Fruit fly (Drosophila melanogaster) whole organism, embryonic: ENCODE data around the gene CG4133.

Experiments used
- Aef1 ChIP-seq: fragments of 200-800 bp; sonication (Bioruptor generic); IDR thresholded peaks from 3 replicates; pipeline ENCODE4 v1.3.6; 2022; ENCODE audit warnings: missing biosample characterization, missing genetic modification characterization
- Antp ChIP-seq: fragments of 200-800 bp; sonication (Bioruptor generic); optimal IDR thresholded peaks from 3 replicates; lab custom pipeline; 2016; ENCODE audit warnings: missing biosample characterization, missing genetic modification characterization
- Atf-2 ChIP-seq: fragments of 200-800 bp; sonication (Bioruptor generic); optimal IDR thresholded peaks from 2 replicates; lab custom pipeline; 2016; ENCODE audit warnings: missing biosample characterization, missing genetic modification characterization
- CG11247 ChIP-seq: fragments of 200-800 bp; sonication (Bioruptor generic); IDR thresholded peaks from 2 replicates; pipeline ENCODE4 v1.3.6; 2022; ENCODE audit warnings: missing biosample characterization, missing genetic modification characterization
- CG13894 ChIP-seq: fragments of 200-800 bp; sonication (Bioruptor generic); optimal IDR thresholded peaks from 3 replicates; lab custom pipeline; 2018; ENCODE audit warnings: missing biosample characterization, mild to moderate bottlenecking, missing genetic modification characterization, moderate library complexity
- CG32772 ChIP-seq: fragments of 200-800 bp; sonication (Bioruptor generic); IDR thresholded peaks from 2 replicates; pipeline ENCODE4 v1.3.6; 2022; ENCODE audit warnings: missing biosample characterization, missing genetic modification characterization
- CG3407 ChIP-seq: fragments of 200-800 bp; sonication (Bioruptor generic); optimal IDR thresholded peaks from 2 replicates; lab custom pipeline; 2018; ENCODE audit warnings: missing biosample characterization, mild to moderate bottlenecking, missing genetic modification characterization
- CG3726 ChIP-seq: fragments of 200-800 bp; sonication (Bioruptor generic); IDR thresholded peaks from 3 replicates; pipeline ENCODE4, ENCODE4 v1.3.6; 2022; ENCODE audit warnings: missing biosample characterization, missing genetic modification characterization
- CG4282 ChIP-seq: fragments of 200-800 bp; sonication (Bioruptor generic); optimal IDR thresholded peaks from 2 replicates; lab custom pipeline; 2016; ENCODE audit warnings: missing biosample characterization, missing genetic modification characterization
- CG6791 ChIP-seq: fragments of 200-800 bp; sonication (Bioruptor generic); IDR thresholded peaks from 3 replicates; pipeline ENCODE4 v1.3.6; 2022; ENCODE audit warnings: missing biosample characterization, missing genetic modification characterization; ENCODE audit not compliant: partially characterized antibody
- CG7372 ChIP-seq: fragments of 200-800 bp; sonication (Bioruptor generic); IDR thresholded peaks from 2 replicates; pipeline ENCODE4 v1.3.6; 2022; ENCODE audit warnings: missing biosample characterization, missing genetic modification characterization
- CG7987 ChIP-seq: fragments of 200-800 bp; sonication (Bioruptor generic); optimal IDR thresholded peaks from 2 replicates; lab custom pipeline; 2018; ENCODE audit warnings: missing biosample characterization, mild to moderate bottlenecking, missing genetic modification characterization, moderate library complexity
- Ets65A ChIP-seq: fragments of 200-800 bp; sonication (Bioruptor generic); peaks from one replicate; lab custom pipeline; 2016; ENCODE audit warnings: missing biosample characterization, missing genetic modification characterization
- HLH54F ChIP-seq: fragments of 200-800 bp; sonication (Bioruptor generic); optimal IDR thresholded peaks from 3 replicates; lab custom pipeline; 2016; ENCODE audit warnings: missing biosample characterization, missing genetic modification characterization
- Nf-YA ChIP-seq: fragments of 200-800 bp; sonication (Bioruptor generic); IDR thresholded peaks from 2 replicates; pipeline ENCODE4 v1.3.6; 2022; ENCODE audit warnings: missing biosample characterization, missing genetic modification characterization
- Nf-YB ChIP-seq: fragments of 200-800 bp; sonication (Bioruptor generic); optimal IDR thresholded peaks from 3 replicates; lab custom pipeline; 2019; ENCODE audit warnings: missing biosample characterization, mild to moderate bottlenecking, missing genetic modification characterization, moderate library complexity
- Nf-YC ChIP-seq: fragments of 200-800 bp; optimal IDR thresholded peaks from 3 replicates; lab custom pipeline; 2019; ENCODE audit warnings: missing biosample characterization, mild to moderate bottlenecking, missing genetic modification characterization, moderate library complexity
- abd-A ChIP-seq: fragments of 200-800 bp; sonication (Bioruptor generic); optimal IDR thresholded peaks from 3 replicates; lab custom pipeline; 2019; ENCODE audit warnings: missing biosample characterization, mild to moderate bottlenecking, missing genetic modification characterization, moderate library complexity
- az2 ChIP-seq: fragments of 200-800 bp; sonication (Bioruptor generic); optimal IDR thresholded peaks from 3 replicates; lab custom pipeline; 2016; ENCODE audit warnings: missing biosample characterization, missing genetic modification characterization
- cg ChIP-seq: fragments of 200-800 bp; sonication (Bioruptor generic); optimal IDR thresholded peaks from 3 replicates; lab custom pipeline; 2019; ENCODE audit warnings: missing biosample characterization, mild to moderate bottlenecking, missing genetic modification characterization, moderate library complexity
- chinmo ChIP-seq: fragments of 200-800 bp; sonication (Bioruptor generic); IDR thresholded peaks from 4 replicates; pipeline ENCODE4 v1.3.6; 2022; ENCODE audit warnings: missing biosample characterization, missing genetic modification characterization; ENCODE audit not compliant: partially characterized antibody
- crol ChIP-seq: fragments of 200-800 bp; sonication (Bioruptor generic); IDR thresholded peaks from 2 replicates; pipeline ENCODE4 v1.3.6; 2022; ENCODE audit warnings: missing biosample characterization, missing genetic modification characterization
- grn ChIP-seq: fragments of 200-800 bp; sonication (Bioruptor generic); optimal IDR thresholded peaks from 3 replicates; lab custom pipeline; 2017; ENCODE audit warnings: missing biosample characterization, missing genetic modification characterization
- her ChIP-seq: fragments of 200-800 bp; sonication (Bioruptor generic); optimal IDR thresholded peaks from 2 replicates; lab custom pipeline; 2016; ENCODE audit warnings: missing biosample characterization, missing genetic modification characterization
- pzg ChIP-seq: fragments of 200-800 bp; sonication (Bioruptor generic); optimal IDR thresholded peaks from 3 replicates; lab custom pipeline; 2018; ENCODE audit warnings: missing biosample characterization, mild to moderate bottlenecking, missing genetic modification characterization, moderate library complexity
- slou ChIP-seq: fragments of 200-800 bp; sonication (Bioruptor generic); optimal IDR thresholded peaks from 3 replicates; lab custom pipeline; 2016; ENCODE audit warnings: missing biosample characterization, missing genetic modification characterization
- sr ChIP-seq: fragments of 200-800 bp; sonication (Bioruptor generic); IDR thresholded peaks from 3 replicates; pipeline ENCODE4 v1.3.6; 2022; ENCODE audit warnings: missing biosample characterization, missing genetic modification characterization
- tup ChIP-seq: fragments of 200-800 bp; sonication (Bioruptor generic); optimal IDR thresholded peaks from 2 replicates; lab custom pipeline; 2016; ENCODE audit warnings: missing biosample characterization, mild to moderate bottlenecking, missing genetic modification characterization, moderate library complexity

Gene CG4133

DNA sequence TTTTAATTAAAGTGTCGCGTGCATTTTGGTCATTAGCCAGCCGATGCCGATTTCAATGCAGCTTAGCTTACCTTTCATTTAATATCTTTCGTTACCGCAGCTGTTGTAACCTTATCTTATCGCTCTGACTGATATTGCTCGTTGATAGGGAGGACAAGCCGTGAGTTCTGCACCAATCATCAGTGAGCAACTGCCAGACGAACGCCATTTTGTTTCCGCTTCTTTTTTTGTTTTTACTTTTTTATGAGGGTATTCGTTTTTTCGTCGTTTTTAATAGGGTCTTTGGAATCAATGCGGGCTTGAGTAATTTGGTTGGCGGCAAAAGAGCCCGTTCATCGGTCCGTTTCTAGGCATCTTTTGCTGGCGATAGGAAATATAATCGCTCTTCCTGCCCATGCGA is 49.7 kb downstream of the CG4133 start (continued):
- TF ChIP-seq HLH54F (GFP tag; lab: Kevin White, UChicago) (no peak), Nf-YC (peak; percentile 92), az2 (no peak), slou (GFP tag; lab: Kevin White, UChicago) (no peak), Ets65A (peak; percentile 7), tup (no peak), Antp (GFP tag; lab: Kevin White, UChicago) (no peak), CG3407 (GFP tag; lab: Kevin White, UChicago) (no peak)

DNA sequence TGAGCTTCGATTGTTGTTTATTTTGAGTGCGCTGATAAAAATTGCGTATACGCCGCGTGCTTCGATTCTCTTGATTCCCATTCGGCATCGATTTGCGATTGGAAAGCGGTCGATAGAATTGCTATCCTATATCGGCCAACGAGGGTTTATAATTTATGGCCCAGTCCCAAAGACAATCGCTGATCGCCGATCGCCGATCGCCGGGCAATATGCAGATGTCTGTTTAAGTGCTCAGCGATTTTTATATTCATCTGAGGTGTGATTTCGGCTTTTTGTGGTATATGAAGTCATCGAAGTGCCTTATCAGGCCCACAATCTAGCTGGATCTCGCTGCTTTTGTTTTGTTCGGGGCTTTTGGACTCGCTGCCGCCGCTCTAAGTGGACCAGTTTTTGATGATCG is 51.1 kb downstream of the CG4133 start:
- TF ChIP-seq chinmo (GFP tag; lab: Robert Waterston, UW) (0 out of 4 replicates have a peak, but pooled peaks have one; percentile 36), grn (GFP tag; lab: Kevin White, UChicago) (peak; percentile 72), CG13894 (tag; lab: Kevin White, UChicago) (peak; percentile 80), Atf-2 (GFP tag; lab: Kevin White, UChicago) (no peak), Aef1 (no peak), CG7372 (peak; percentile 46; the same call in 1 of the 2 replicates), abd-A (peak; percentile 43)

DNA sequence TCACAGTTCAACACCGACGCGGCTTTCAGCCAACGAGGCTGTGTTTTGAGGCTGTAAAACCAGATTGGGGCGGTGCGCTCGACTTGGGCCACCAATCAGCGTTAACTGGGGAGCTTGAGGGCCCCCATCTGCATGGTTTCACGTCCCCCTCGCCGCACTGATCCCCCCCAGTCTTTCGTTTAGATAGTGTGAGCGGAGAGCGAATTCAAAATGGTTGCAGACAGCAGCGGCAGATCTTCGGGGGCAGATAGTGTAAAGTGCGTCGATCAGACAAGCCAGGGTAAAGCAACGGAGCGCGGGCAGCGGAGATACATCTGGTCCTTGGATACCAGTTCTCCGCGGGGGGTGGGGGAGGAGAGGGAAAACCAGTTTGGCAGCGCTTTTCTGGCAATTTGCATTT is 51.8 kb downstream of the CG4133 start:
- TF ChIP-seq Nf-YC, result peak; percentile 98
- TF ChIP-seq her (GFP tag; lab: Kevin White, UChicago), result no peak
- 0 out of 2 replicates have a peak, but pooled peaks have one; percentile 20 for TF ChIP-seq CG11247 (GFP tag; lab: Robert Waterston, UW)
- TF ChIP-seq chinmo (GFP tag; lab: Robert Waterston, UW), result peak; percentile 72; the same call in 1 of the 4 replicates
- TF ChIP-seq CG4282 (GFP tag; lab: Kevin White, UChicago), result no peak
- TF ChIP-seq crol (GFP tag; lab: Robert Waterston, UW), result peak; percentile 94
- 0 out of 3 replicates have a peak, but pooled peaks have one; percentile 27 for TF ChIP-seq CG6791 (GFP tag; lab: Robert Waterston, UW)
- TF ChIP-seq cg (GFP tag; lab: Kevin White, UChicago), result peak; percentile 15
- 0 out of 2 replicates have a peak, but pooled peaks have one; percentile 5 for TF ChIP-seq CG32772 (GFP tag; lab: Robert Waterston, UW)
- TF ChIP-seq Nf-YB (GFP tag; lab: Kevin White, UChicago), result peak; percentile 97
- no peak for TF ChIP-seq CG7987 (GFP tag; lab: Kevin White, UChicago)
- 0 out of 3 replicates have a peak, but pooled peaks have one; percentile 33 for TF ChIP-seq CG3726 (GFP tag; lab: Robert Waterston, UW)
- TF ChIP-seq Nf-YA (GFP tag; lab: Robert Waterston, UW), result peak; percentile 27; the same call in 1 of the 2 replicates
- no peak for TF ChIP-seq pzg (GFP tag; lab: Kevin White, UChicago)
- TF ChIP-seq grn (GFP tag; lab: Kevin White, UChicago), result peak; percentile 85
- TF ChIP-seq sr, result 0 out of 3 replicates have a peak, but pooled peaks have one; percentile 40
